Fruit fly (Drosophila melanogaster) whole organism, embryonic: ENCODE measurements around the gene AP-2mu.
A peak's percentile ranks its signal among the peaks of the same experiment; 100 is the strongest.

Source experiments
- BtbVII ChIP-seq: fragments of 200-800 bp; sonication (Bioruptor generic); optimal IDR thresholded peaks from 3 replicates; lab custom pipeline; 2017; ENCODE audit warnings: missing biosample characterization, mild to moderate bottlenecking, missing genetic modification characterization
- CG11085 ChIP-seq: fragments of 200-800 bp; sonication (Bioruptor generic); IDR thresholded peaks from 2 replicates; pipeline ENCODE4 v1.3.6; 2022; ENCODE audit warnings: missing biosample characterization, missing genetic modification characterization
- CG13894 ChIP-seq: fragments of 200-800 bp; sonication (Bioruptor generic); optimal IDR thresholded peaks from 3 replicates; lab custom pipeline; 2018; ENCODE audit warnings: missing biosample characterization, mild to moderate bottlenecking, missing genetic modification characterization, moderate library complexity
- CG14860 ChIP-seq: fragments of 200-800 bp; sonication (Bioruptor generic); IDR thresholded peaks from 3 replicates; pipeline ENCODE4 v1.3.6; 2022; ENCODE audit warnings: missing biosample characterization, missing genetic modification characterization; ENCODE audit not compliant: partially characterized antibody
- CG15269 ChIP-seq: fragments of 200-800 bp; sonication (Bioruptor generic); optimal IDR thresholded peaks from 2 replicates; lab custom pipeline; 2018; ENCODE audit warnings: missing biosample characterization, mild to moderate bottlenecking, missing genetic modification characterization, moderate library complexity
- CG17328 ChIP-seq: fragments of 200-800 bp; sonication (Bioruptor generic); IDR thresholded peaks from 2 replicates; pipeline ENCODE4 v1.3.6; 2022; ENCODE audit warnings: missing biosample characterization, missing genetic modification characterization
- CG17385 ChIP-seq: fragments of 200-800 bp; sonication (Bioruptor generic); optimal IDR thresholded peaks from 3 replicates; lab custom pipeline; 2018; ENCODE audit warnings: missing biosample characterization, mild to moderate bottlenecking, missing genetic modification characterization
- CG2116 ChIP-seq: fragments of 200-800 bp; sonication (Bioruptor generic); optimal IDR thresholded peaks from 3 replicates; lab custom pipeline; 2018; ENCODE audit warnings: missing biosample characterization, mild to moderate bottlenecking, missing genetic modification characterization
- CG2678 ChIP-seq: fragments of 200-800 bp; sonication (Bioruptor generic); optimal IDR thresholded peaks from 3 replicates; lab custom pipeline; 2019; ENCODE audit warnings: missing biosample characterization, mild to moderate bottlenecking, missing genetic modification characterization, moderate library complexity
- CG31441 ChIP-seq: fragments of 200-800 bp; sonication (Bioruptor generic); IDR thresholded peaks from 2 replicates; pipeline ENCODE4 v1.3.6; 2022; ENCODE audit warnings: missing biosample characterization, missing genetic modification characterization
- CG7928 ChIP-seq: fragments of 200-800 bp; sonication (Bioruptor generic); optimal IDR thresholded peaks from 2 replicates; lab custom pipeline; 2017; ENCODE audit warnings: missing biosample characterization, mild to moderate bottlenecking, missing genetic modification characterization
- Deaf1 ChIP-seq: fragments of 200-800 bp; optimal IDR thresholded peaks from 3 replicates; lab custom pipeline; 2019; ENCODE audit warnings: missing biosample characterization, mild to moderate bottlenecking, missing genetic modification characterization, moderate library complexity
- E2f1 ChIP-seq: fragments of 200-800 bp; sonication (Bioruptor generic); IDR thresholded peaks from 2 replicates; pipeline ENCODE4 v1.3.6; 2022; ENCODE audit warnings: missing biosample characterization, missing genetic modification characterization
- Fer2 ChIP-seq: fragments of 200-800 bp; sonication (Bioruptor generic); optimal IDR thresholded peaks from 2 replicates; lab custom pipeline; 2018; ENCODE audit warnings: missing biosample characterization, mild to moderate bottlenecking, missing genetic modification characterization, moderate library complexity
- Hmr ChIP-seq: fragments of 200-800 bp; sonication (Bioruptor generic); optimal IDR thresholded peaks from 3 replicates; lab custom pipeline; 2017; ENCODE audit warnings: mild to moderate bottlenecking, missing biosample characterization, missing genetic modification reagents, missing genetic modification characterization
- Lhr ChIP-seq: fragments of 200-800 bp; sonication (Bioruptor generic); optimal IDR thresholded peaks from 3 replicates; lab custom pipeline; 2017; ENCODE audit warnings: mild to moderate bottlenecking, missing biosample characterization, missing genetic modification reagents, missing genetic modification characterization
- Lim3 ChIP-seq: fragments of 200-800 bp; sonication (Bioruptor generic); IDR thresholded peaks from 2 replicates; pipeline ENCODE4 v1.3.6; 2022; ENCODE audit warnings: missing biosample characterization, missing genetic modification characterization
- Med ChIP-seq: fragments of 200-800 bp; sonication (Bioruptor generic); peaks from one replicate; lab custom pipeline; 2016; ENCODE audit warnings: missing biosample characterization, missing genetic modification characterization, mild to moderate bottlenecking, inconsistent platforms, moderate library complexity
- Meics ChIP-seq: fragments of 200-800 bp; sonication (Bioruptor generic); optimal IDR thresholded peaks from 2 replicates; lab custom pipeline; 2017; ENCODE audit warnings: missing biosample characterization, mild to moderate bottlenecking, missing genetic modification characterization
- Nf-YB ChIP-seq: fragments of 200-800 bp; sonication (Bioruptor generic); optimal IDR thresholded peaks from 3 replicates; lab custom pipeline; 2019; ENCODE audit warnings: missing biosample characterization, mild to moderate bottlenecking, missing genetic modification characterization, moderate library complexity
- Tbp ChIP-seq: fragments of >200 bp; optimal IDR thresholded peaks from 2 replicates; lab custom pipeline; 2018; ENCODE audit warnings: missing biosample characterization, missing genetic modification characterization
- Trl ChIP-seq, 3 experiments: fragments of >200 bp in 2 of 3; fragments of 200-800 bp in 1 of 3; sonication (Bioruptor generic) in 1 of 3; optimal IDR thresholded peaks; 2 replicates in 1 of 3; 3 replicates in 2 of 3; lab custom pipeline; 2016 to 2017; ENCODE audit warnings: missing biosample characterization in 1 of 3, missing genetic modification characterization in 1 of 3
- abd-A ChIP-seq: fragments of 200-800 bp; sonication (Bioruptor generic); optimal IDR thresholded peaks from 3 replicates; lab custom pipeline; 2019; ENCODE audit warnings: missing biosample characterization, mild to moderate bottlenecking, missing genetic modification characterization, moderate library complexity
- ap ChIP-seq: fragments of 200-800 bp; sonication (Bioruptor generic); IDR thresholded peaks from 2 replicates; pipeline ENCODE4 v1.3.6; 2022; ENCODE audit warnings: missing biosample characterization, missing genetic modification characterization
- cg ChIP-seq: fragments of 200-800 bp; sonication (Bioruptor generic); optimal IDR thresholded peaks from 3 replicates; lab custom pipeline; 2019; ENCODE audit warnings: missing biosample characterization, mild to moderate bottlenecking, missing genetic modification characterization, moderate library complexity
- fd96Cb ChIP-seq: fragments of 200-800 bp; sonication (Bioruptor generic); optimal IDR thresholded peaks from 2 replicates; lab custom pipeline; 2018; ENCODE audit warnings: missing biosample characterization, mild to moderate bottlenecking, missing genetic modification characterization, moderate library complexity
- gem ChIP-seq: fragments of 200-800 bp; sonication (Bioruptor generic); optimal IDR thresholded peaks from 2 replicates; lab custom pipeline; 2019; ENCODE audit warnings: missing biosample characterization, mild to moderate bottlenecking, missing genetic modification characterization, moderate library complexity
- gsb ChIP-seq: fragments of 200-800 bp; sonication (Bioruptor generic); IDR thresholded peaks from 2 replicates; pipeline ENCODE4 v1.3.6; 2022; ENCODE audit warnings: missing biosample characterization, missing genetic modification characterization
- kni ChIP-seq: fragments of 200-800 bp; sonication (Bioruptor generic); optimal IDR thresholded peaks from 3 replicates; lab custom pipeline; 2017; ENCODE audit warnings: mild to moderate bottlenecking, missing biosample characterization, missing genetic modification reagents, missing genetic modification characterization
- lmd ChIP-seq: fragments of 200-800 bp; sonication (Bioruptor generic); IDR thresholded peaks from 2 replicates; pipeline ENCODE4 v1.3.6; 2022; ENCODE audit warnings: missing biosample characterization, missing genetic modification characterization
- nau ChIP-seq: fragments of 200-800 bp; sonication (Bioruptor generic); optimal IDR thresholded peaks from 3 replicates; lab custom pipeline; 2017; ENCODE audit warnings: missing biosample characterization, mild to moderate bottlenecking, missing genetic modification characterization, missing genetic modification reagents
- nmo ChIP-seq: fragments of 200-800 bp; sonication (Bioruptor generic); optimal IDR thresholded peaks from 2 replicates; lab custom pipeline; 2018; ENCODE audit warnings: missing biosample characterization, mild to moderate bottlenecking, missing genetic modification characterization, moderate library complexity
- prd ChIP-seq, 3 experiments: fragments of >200 bp in 2 of 3; fragments of 200-800 bp in 1 of 3; sonication (Bioruptor generic) in 1 of 3; optimal IDR thresholded peaks in 2 of 3; IDR thresholded peaks in 1 of 3; 2 replicates in 2 of 3; 3 replicates in 1 of 3; pipeline versions ENCODE4 v1.3.6 to Lab custom; 2017 to 2022; ENCODE audit warnings: missing biosample characterization in 1 of 3, missing genetic modification characterization in 1 of 3
- row ChIP-seq: fragments of 200-800 bp; sonication (Bioruptor generic); IDR thresholded peaks from 3 replicates; pipeline ENCODE4 v1.3.6; 2022; ENCODE audit warnings: missing biosample characterization, missing genetic modification characterization
- scrt ChIP-seq: fragments of 200-800 bp; sonication (Bioruptor generic); optimal IDR thresholded peaks from 2 replicates; lab custom pipeline; 2018; ENCODE audit warnings: missing biosample characterization, mild to moderate bottlenecking, missing genetic modification characterization, moderate library complexity
- sens ChIP-seq: fragments of 200-800 bp; sonication (Bioruptor generic); peaks from one replicate; lab custom pipeline; 2016; ENCODE audit warnings: missing biosample characterization, missing genetic modification characterization
- tap ChIP-seq: fragments of 200-800 bp; optimal IDR thresholded peaks from 3 replicates; lab custom pipeline; 2019; ENCODE audit warnings: missing biosample characterization, mild to moderate bottlenecking, missing genetic modification characterization, moderate library complexity
- tio ChIP-seq: fragments of 200-800 bp; sonication (Bioruptor generic); optimal IDR thresholded peaks from 2 replicates; lab custom pipeline; 2017; ENCODE audit warnings: missing biosample characterization, missing genetic modification characterization, inconsistent platforms
- unpg ChIP-seq: fragments of 200-800 bp; sonication (Bioruptor generic); optimal IDR thresholded peaks from 3 replicates; lab custom pipeline; 2018; ENCODE audit warnings: missing biosample characterization, mild to moderate bottlenecking, missing genetic modification characterization, moderate library complexity

The AP-2mu gene

DNA sequence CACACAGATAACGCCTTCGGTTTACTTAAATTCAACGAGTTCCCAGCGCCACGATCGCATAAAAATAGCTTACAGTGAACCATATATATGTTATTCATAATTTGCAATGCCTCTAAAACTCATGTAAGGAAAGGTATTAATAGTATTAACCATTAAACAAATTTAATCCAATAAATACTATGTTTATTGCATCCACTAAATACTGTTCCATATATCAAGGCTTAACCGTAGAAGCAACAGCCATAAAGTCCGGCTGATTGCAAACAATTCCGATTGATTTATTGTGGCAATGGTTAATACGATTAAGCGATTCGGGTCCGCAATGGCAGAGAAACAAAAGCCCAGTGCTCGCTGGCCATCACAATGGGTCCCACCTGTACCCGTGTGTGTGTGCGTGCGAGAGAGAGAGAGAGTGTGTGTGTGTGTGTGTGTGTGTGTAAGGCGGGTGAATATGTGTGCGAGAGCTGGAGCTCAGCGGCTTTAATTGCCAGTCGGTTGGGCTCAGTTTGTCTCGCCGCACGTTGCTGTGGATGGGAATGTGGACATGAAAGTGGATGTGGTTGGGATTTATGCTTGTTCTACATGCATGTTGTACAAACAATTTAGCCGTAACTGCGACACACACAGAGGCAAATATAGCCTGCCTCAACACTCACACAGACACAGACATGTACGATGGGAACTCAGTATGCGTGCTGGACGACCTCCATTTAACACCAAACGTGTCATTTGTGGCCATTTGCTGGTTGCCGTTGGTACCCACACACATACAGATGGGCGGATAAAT, 32.5 kb downstream of the AP-2mu start (continued):
- TF ChIP-seq CG15269 (tag; lab: Kevin White, UChicago) (peak; percentile 25), Tbp (GFP tag; lab: Kevin White, UChicago) (no peak), CG31441 (GFP tag; lab: Robert Waterston, UW) (peak; percentile 32; the same call in 1 of the 2 replicates), lmd (GFP tag; lab: Robert Waterston, UW) (peak; percentile 52; the same call in 1 of the 2 replicates), unpg (GFP tag; lab: Kevin White, UChicago) (peak; percentile 26), sens (GFP tag; lab: Kevin White, UChicago) (peak; percentile 90), kni (GFP tag; lab: Kevin White, UChicago) (peak; percentile 37), Nf-YB (no peak), fd96Cb (tag; lab: Kevin White, UChicago) (peak; percentile 73), Meics (GFP tag; lab: Kevin White, UChicago) (peak; percentile 65), tap (tag; lab: Kevin White, UChicago) (peak; percentile 36), Hmr (GFP tag; lab: Kevin White, UChicago) (peak; percentile 41), CG2678 (tag; lab: Kevin White, UChicago) (peak; percentile 85), BtbVII (peak; percentile 11), Trl (optimal IDR thresholded peaks at IDR 0.05; lab: Kevin White, UChicago) (no peak), Trl (GFP tag; optimal IDR thresholded peaks at IDR 0.05; lab: Kevin White, UChicago) (no peak), prd (optimal IDR thresholded peaks at IDR 0.05; lab: Kevin White, UChicago) (no peak), prd (GFP tag; IDR thresholded peaks at IDR 0.05; lab: Robert Waterston, UW) (0 out of 3 replicates have a peak, but pooled peaks have one; percentile 33), E2f1 (0 out of 2 replicates have a peak, but pooled peaks have one; percentile 30), gem (tag; lab: Kevin White, UChicago) (peak; percentile 69), tio (GFP tag; lab: Kevin White, UChicago) (no peak), CG11085 (GFP tag; lab: Robert Waterston, UW) (no peak), CG17385 (peak; percentile 17), nau (GFP tag; lab: Kevin White, UChicago) (peak; percentile 50), scrt (GFP tag; lab: Kevin White, UChicago) (peak; percentile 52)

DNA sequence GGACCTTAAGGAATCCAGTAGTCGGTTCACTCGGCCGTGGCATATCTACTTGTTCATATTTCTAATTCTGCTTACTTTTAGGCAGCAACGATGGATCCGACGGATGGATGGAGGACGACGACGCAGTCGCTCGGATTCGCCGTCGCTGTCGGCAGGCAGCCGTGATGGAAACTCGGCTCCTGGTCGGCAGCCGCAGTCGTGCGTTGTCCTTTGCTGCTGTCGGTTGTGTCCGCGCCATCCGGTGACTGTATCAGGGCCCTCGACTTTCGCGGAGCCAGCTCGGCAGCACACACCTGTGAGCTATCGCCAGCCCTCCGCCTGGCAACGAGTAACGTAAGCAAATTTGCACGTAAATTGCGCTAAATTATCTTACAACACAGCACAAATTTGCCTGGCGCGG, 34.8 kb downstream of the AP-2mu start, which contains the start of gene Octbeta1R:
TSS of gene Octbeta1R (plus strand) at position 191 of the 400 bp plus-strand sequence.
- TF ChIP-seq Deaf1 (tag; lab: Kevin White, UChicago) (peak; percentile 94), CG31441 (GFP tag; lab: Robert Waterston, UW) (no peak), CG7928 (no peak), Lim3 (GFP tag; lab: Robert Waterston, UW) (no peak), abd-A (tag; lab: Kevin White, UChicago) (peak; percentile 16), CG14860 (0 out of 3 replicates have a peak, but pooled peaks have one; percentile 12), Fer2 (tag; lab: Kevin White, UChicago) (no peak), ap (no peak), CG13894 (tag; lab: Kevin White, UChicago) (peak; percentile 57), gsb (GFP tag; lab: Robert Waterston, UW) (no peak), CG2116 (GFP tag; lab: Kevin White, UChicago) (no peak), nmo (GFP tag; lab: Kevin White, UChicago) (no peak), Med (peak; percentile 22), row (0 out of 3 replicates have a peak, but pooled peaks have one; percentile 1), CG17328 (no peak), Lhr (GFP tag; lab: Kevin White, UChicago) (no peak), cg (GFP tag; lab: Kevin White, UChicago) (no peak)
